Fruit fly (Drosophila melanogaster): Measurements from ENCODE around the gene CG34273.

CG34273 gene

dm6 chr3R:14469724-14470123, 47.1 kb upstream of the CG34273 start (continued):
- peak; percentile 62 for TF ChIP-seq gsb-n (tag; optimal IDR thresholded peaks at IDR 0.05)
- no peak for TF ChIP-seq Hmx (GFP tag; optimal IDR thresholded peaks at IDR 0.05)
- TF ChIP-seq CG6791 (GFP tag; IDR thresholded peaks at IDR 0.05; ENCODE audit: partially characterized antibody) = no peak
- TF ChIP-seq CG15514 (GFP tag; optimal IDR thresholded peaks at IDR 0.05) = no peak
- no peak for TF ChIP-seq zen2 (GFP tag; IDR thresholded peaks at IDR 0.05; ENCODE audit: partially characterized antibody)
- TF ChIP-seq bbx (GFP tag; IDR thresholded peaks at IDR 0.05; ENCODE audit: partially characterized antibody) = no peak
- TF ChIP-seq Dip3 (GFP tag; optimal IDR thresholded peaks at IDR 0.05) = no peak
- peak; percentile 63 for TF ChIP-seq CG13424 (tag; optimal IDR thresholded peaks at IDR 0.05)
- no peak for TF ChIP-seq CG8765 (GFP tag; IDR thresholded peaks at IDR 0.05)
- peak; percentile 16 for TF ChIP-seq CG8281 (tag; optimal IDR thresholded peaks at IDR 0.05)
- TF ChIP-seq Opbp (GFP tag; IDR thresholded peaks at IDR 0.05; ENCODE audit: partially characterized antibody) = no peak
- no peak for TF ChIP-seq Bteb2 (GFP tag; optimal IDR thresholded peaks at IDR 0.05)
- no peak for TF ChIP-seq Ravus (GFP tag; IDR thresholded peaks at IDR 0.05)
- TF ChIP-seq CG14014 (GFP tag; IDR thresholded peaks at IDR 0.05) = no peak
- TF ChIP-seq tx (GFP tag; optimal IDR thresholded peaks at IDR 0.05) = no peak
- TF ChIP-seq HmgD (GFP tag; optimal IDR thresholded peaks at IDR 0.05) = no peak
- no peak for TF ChIP-seq insv (GFP tag; optimal IDR thresholded peaks at IDR 0.05)
- 0 out of 2 replicates have a peak, but pooled peaks have one; percentile 16 for TF ChIP-seq sens-2 (GFP tag; IDR thresholded peaks at IDR 0.05)
- no peak for TF ChIP-seq MESR4 (GFP tag; optimal IDR thresholded peaks at IDR 0.05)
- peak; percentile 17 for TF ChIP-seq CG16863 (GFP tag; optimal IDR thresholded peaks at IDR 0.05)
- TF ChIP-seq HLH4C (GFP tag; IDR thresholded peaks at IDR 0.05; ENCODE audit: partially characterized antibody) = no peak
- TF ChIP-seq wor (GFP tag; IDR thresholded peaks at IDR 0.05) = peak; percentile 45
- peak; percentile 57 for TF ChIP-seq CG17359 (tag; optimal IDR thresholded peaks at IDR 0.05)
- no peak for TF ChIP-seq CHES-1-like (GFP tag; optimal IDR thresholded peaks at IDR 0.05)
- TF ChIP-seq Atf3 (GFP tag; optimal IDR thresholded peaks at IDR 0.05) = peak; percentile 24
- TF ChIP-seq Gug (GFP tag; IDR thresholded peaks at IDR 0.05) = 0 out of 4 replicates have a peak, but pooled peaks have one; percentile 21
- no peak for TF ChIP-seq sna (GFP tag; IDR thresholded peaks at IDR 0.05; ENCODE audit: partially characterized antibody)
- TF ChIP-seq bigmax (GFP tag; optimal IDR thresholded peaks at IDR 0.05) = no peak
- TF ChIP-seq CG4854 (GFP tag; optimal IDR thresholded peaks at IDR 0.05) = peak; percentile 7
- TF ChIP-seq CG14965 (GFP tag; optimal IDR thresholded peaks at IDR 0.05; ENCODE audit: borderline replicate concordance) = no peak
- peak; percentile 48 for TF ChIP-seq CG10209 (GFP tag; optimal IDR thresholded peaks at IDR 0.05)
- no peak for TF ChIP-seq CG11085 (GFP tag; IDR thresholded peaks at IDR 0.05)
- TF ChIP-seq CG6813 (GFP tag; optimal IDR thresholded peaks at IDR 0.05) = peak; percentile 1
- peak; percentile 72 for TF ChIP-seq Ptx1 (GFP tag; IDR thresholded peaks at IDR 0.05)
- TF ChIP-seq Awh (GFP tag; IDR thresholded peaks at IDR 0.05) = peak; percentile 52; the same call in 1 of the 2 replicates
- TF ChIP-seq Oaz (GFP tag; IDR thresholded peaks at IDR 0.05) = no peak
- TF ChIP-seq kay (GFP tag; optimal IDR thresholded peaks at IDR 0.05) = peak; percentile 38
- no peak for TF ChIP-seq CG8944 (GFP tag; optimal IDR thresholded peaks at IDR 0.05)
- peak; percentile 90 for TF ChIP-seq Med (GFP tag)
- peak; percentile 58; the same call in 2 of the 3 replicates for TF ChIP-seq dysf (GFP tag; IDR thresholded peaks at IDR 0.05)
- TF ChIP-seq CG11696 (GFP tag; IDR thresholded peaks at IDR 0.05) = 0 out of 2 replicates have a peak, but pooled peaks have one; percentile 27
- peak; percentile 80 for TF ChIP-seq Blimp-1 (GFP tag; optimal IDR thresholded peaks at IDR 0.05)
- TF ChIP-seq CG3163 (GFP tag; optimal IDR thresholded peaks at IDR 0.05) = no peak
- TF ChIP-seq HmgZ (tag; optimal IDR thresholded peaks at IDR 0.05) = no peak
- TF ChIP-seq CG6654 (GFP tag; optimal IDR thresholded peaks at IDR 0.05) = no peak
- TF ChIP-seq Adf1 (GFP tag; IDR thresholded peaks at IDR 0.05) = no peak
- peak; percentile 39 for TF ChIP-seq TFAM (GFP tag; optimal IDR thresholded peaks at IDR 0.05)
- no peak for TF ChIP-seq p53 (GFP tag; optimal IDR thresholded peaks at IDR 0.05)
- peak; percentile 67 for TF ChIP-seq trem (tag; optimal IDR thresholded peaks at IDR 0.05)
- peak; percentile 89 for TF ChIP-seq CG2712 (tag; optimal IDR thresholded peaks at IDR 0.05)
- TF ChIP-seq CG18764 (GFP tag; optimal IDR thresholded peaks at IDR 0.05) = peak; percentile 35
